Worm (Caenorhabditis elegans) whole organism, L4 larva: ENCODE results near the gene srw-15.

Source experiments
- aly-2 ChIP-seq: sonication (generic microtip); optimal IDR thresholded peaks from 2 replicates; lab custom pipeline; 2018; ENCODE audit warnings: missing biosample characterization, missing genetic modification characterization
- egl-43 ChIP-seq: fragments of 200-800 bp; sonication (Bioruptor generic); IDR thresholded peaks from 2 replicates; pipeline ENCODE4 v1.3.6; 2022; ENCODE audit warnings: missing genetic modification reagents, missing genetic modification characterization, missing compliant biosample characterization
- mdl-1 ChIP-seq, 2 experiments: fragments of 150-350 bp in 1 of 2; sonication (generic microtip) in 1 of 2; optimal IDR thresholded peaks; 2 replicates each; lab custom pipeline; 2014 to 2017; ENCODE audit warnings: missing biosample characterization in 2 of 2, missing genetic modification characterization in 2 of 2
- nhr-11 ChIP-seq: fragments of 150-350 bp; optimal IDR thresholded peaks from 2 replicates; lab custom pipeline; 2014; ENCODE audit warnings: missing biosample characterization, missing genetic modification characterization

ce11 chrV:15186259-15186927, 44.0 kb upstream of the srw-15 start, which contains the start of gene Y75B12B.3:
- TF ChIP-seq aly-2 (tag; lab: Kevin White, UChicago) (peak; percentile 43), egl-43 (GFP tag; lab: Robert Waterston, UW) (peak; percentile 68), mdl-1 (tag; optimal IDR thresholded peaks at IDR 0.05; lab: Kevin White, UChicago) (no peak), nhr-11 (tag; lab: Kevin White, UChicago) (no peak)
